Fruit fly (Drosophila melanogaster): ENCODE measurements around the gene Alp11.

Gene Alp11

DNA sequence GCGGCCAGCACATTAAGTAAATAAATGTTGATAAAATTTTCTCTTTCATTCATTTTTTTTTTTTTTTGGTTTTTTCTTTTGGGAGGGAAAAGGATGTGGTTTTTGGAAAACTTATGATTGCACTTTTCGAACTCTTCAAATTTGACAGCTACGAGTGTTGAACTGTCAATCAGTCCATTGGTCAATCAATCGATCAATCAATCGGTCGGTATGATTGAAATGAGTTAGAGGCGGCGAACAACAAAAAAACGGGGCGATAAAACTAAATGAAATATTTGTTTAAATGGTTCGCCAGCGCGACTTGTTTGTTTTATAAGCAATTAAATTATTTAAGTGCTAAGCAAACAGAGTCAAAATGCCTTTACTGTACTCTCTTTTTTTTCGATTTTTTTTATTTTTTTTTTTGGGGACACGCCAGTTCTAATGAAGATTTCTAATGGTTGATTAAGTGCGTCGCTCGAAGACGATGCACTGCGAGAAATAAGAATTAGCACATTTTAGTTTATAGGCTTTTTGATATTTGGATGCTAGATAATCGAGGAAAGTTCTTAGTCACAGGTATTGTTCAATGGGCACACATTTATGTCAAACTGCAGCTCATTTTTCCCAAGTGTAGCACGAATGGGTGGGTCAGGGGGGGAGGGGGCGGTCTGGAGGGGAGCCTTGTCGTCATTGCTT is 31.6 kb downstream of the Alp11 start (continued):
- TF ChIP-seq ems (GFP tag; optimal IDR thresholded peaks at IDR 0.05) (peak; percentile 66), CG6791 (GFP tag; IDR thresholded peaks at IDR 0.05; ENCODE audit: partially characterized antibody) (no peak), Sry-δ (GFP tag; optimal IDR thresholded peaks at IDR 0.05) (peak; percentile 27), D19A (tag; optimal IDR thresholded peaks at IDR 0.05) (peak; percentile 71), zf30C (GFP tag; optimal IDR thresholded peaks at IDR 0.05) (peak; percentile 66), Fer2 (tag; optimal IDR thresholded peaks at IDR 0.05) (peak; percentile 17), lola (GFP tag; optimal IDR thresholded peaks at IDR 0.05) (peak in 1 of 3 experiments; percentile 73), scrt (GFP tag; optimal IDR thresholded peaks at IDR 0.05) (peak; percentile 60), Hr51 (GFP tag; optimal IDR thresholded peaks at IDR 0.05) (peak; percentile 47 to 80), pzg (GFP tag; optimal IDR thresholded peaks at IDR 0.05) (no peak), HHEX (GFP tag; optimal IDR thresholded peaks at IDR 0.05) (peak; percentile 76), Eip74EF (GFP tag; optimal IDR thresholded peaks at IDR 0.05) (peak in 1 of 2 experiments; percentile 61), ara (GFP tag; IDR thresholded peaks at IDR 0.05) (peak; percentile 71; the same call in 1 of the 2 replicates), Jarid2 (GFP tag; optimal IDR thresholded peaks at IDR 0.05) (peak; percentile 66), ftz-f1 (GFP tag; optimal IDR thresholded peaks at IDR 0.05) (no peak), CG7963 (GFP tag; IDR thresholded peaks at IDR 0.05; ENCODE audit: partially characterized antibody) (no peak), CG13624 (GFP tag; optimal IDR thresholded peaks at IDR 0.05) (peak; percentile 61), bowl (GFP tag; IDR thresholded peaks at IDR 0.05) (peak; percentile 29; the same call in 1 of the 2 replicates), CG8478 (optimal IDR thresholded peaks at IDR 0.05) (no peak), ssp (GFP tag; IDR thresholded peaks at IDR 0.05) (peak; percentile 77), Doc3 (GFP tag; IDR thresholded peaks at IDR 0.05; ENCODE audit: partially characterized antibody) (no peak), Hr3 (GFP tag; optimal IDR thresholded peaks at IDR 0.05) (peak; percentile 83), bbx (GFP tag; IDR thresholded peaks at IDR 0.05; ENCODE audit: partially characterized antibody) (no peak), D19B (GFP tag; optimal IDR thresholded peaks at IDR 0.05) (peak; percentile 41), CG32532 (GFP tag; IDR thresholded peaks at IDR 0.05) (peak; percentile 78), Lpt (GFP tag; optimal IDR thresholded peaks at IDR 0.05) (no peak), zen (tag; optimal IDR thresholded peaks at IDR 0.05) (peak; percentile 50), H2.0 (GFP tag; IDR thresholded peaks at IDR 0.05) (peak; percentile 54), kay (GFP tag; optimal IDR thresholded peaks at IDR 0.05) (peak; percentile 77), CG3847 (GFP tag; IDR thresholded peaks at IDR 0.05) (peak; percentile 71), CG8359 (GFP tag; optimal IDR thresholded peaks at IDR 0.05; ENCODE audit: borderline replicate concordance) (peak; percentile 83), pb (GFP tag; optimal IDR thresholded peaks at IDR 0.05) (peak; percentile 55), tup (GFP tag; optimal IDR thresholded peaks at IDR 0.05) (peak; percentile 22), trh (GFP tag; optimal IDR thresholded peaks at IDR 0.05) (peak; percentile 56), ato (GFP tag; IDR thresholded peaks at IDR 0.05; ENCODE audit: partially characterized antibody) (no peak), CG9609 (GFP tag; optimal IDR thresholded peaks at IDR 0.05) (peak; percentile 80), Hey (tag; optimal IDR thresholded peaks at IDR 0.05) (peak; percentile 26), Hmx (GFP tag; optimal IDR thresholded peaks at IDR 0.05) (no peak), exex (tag; optimal IDR thresholded peaks at IDR 0.05) (peak; percentile 44), CG13287 (GFP tag; IDR thresholded peaks at IDR 0.05; ENCODE audit: partially characterized antibody) (no peak), Doc2 (GFP tag; IDR thresholded peaks at IDR 0.05) (no peak), CG4282 (GFP tag; optimal IDR thresholded peaks at IDR 0.05) (no peak), stwl (tag; optimal IDR thresholded peaks at IDR 0.05) (no peak), CG15696 (tag; optimal IDR thresholded peaks at IDR 0.05) (peak; percentile 61), Atf3 (GFP tag; optimal IDR thresholded peaks at IDR 0.05) (peak; percentile 54), lov (optimal IDR thresholded peaks at IDR 0.05) (no peak), lov (GFP tag; IDR thresholded peaks at IDR 0.05) (0 out of 3 replicates have a peak, but pooled peaks have one; percentile 78), CG2199 (GFP tag; IDR thresholded peaks at IDR 0.05) (peak; percentile 49; the same call in 1 of the 3 replicates), HLHmδ (GFP tag; optimal IDR thresholded peaks at IDR 0.05) (no peak)

All from whole organism, embryonic.